Fruit fly (Drosophila melanogaster) whole organism, embryonic: ENCODE data around the gene RpS25.

Source experiments
- Abd-B ChIP-seq: fragments of 200-800 bp; sonication (Bioruptor generic); optimal IDR thresholded peaks from 2 replicates; lab custom pipeline; 2018; ENCODE audit warnings: missing biosample characterization, mild to moderate bottlenecking, missing genetic modification characterization, moderate library complexity
- Blimp-1 ChIP-seq: fragments of 200-800 bp; sonication (Bioruptor generic); optimal IDR thresholded peaks from 3 replicates; lab custom pipeline; 2018; ENCODE audit warnings: missing biosample characterization, missing genetic modification characterization, mild to moderate bottlenecking, moderate library complexity, missing genetic modification reagents
- CG10274 ChIP-seq: fragments of 200-800 bp; sonication (Bioruptor generic); optimal IDR thresholded peaks from 3 replicates; lab custom pipeline; 2017; ENCODE audit warnings: missing biosample characterization, mild to moderate bottlenecking, missing genetic modification characterization
- CG10462 ChIP-seq: fragments of 200-800 bp; sonication (Bioruptor generic); optimal IDR thresholded peaks from 2 replicates; lab custom pipeline; 2016; ENCODE audit warnings: missing biosample characterization, missing genetic modification characterization
- CG10565 ChIP-seq: fragments of 200-800 bp; sonication (Bioruptor generic); optimal IDR thresholded peaks from 3 replicates; lab custom pipeline; 2016; ENCODE audit warnings: missing biosample characterization, mild to moderate bottlenecking, missing genetic modification characterization
- CG11398 ChIP-seq: fragments of 200-800 bp; sonication (Bioruptor generic); optimal IDR thresholded peaks from 2 replicates; lab custom pipeline; 2016; ENCODE audit warnings: missing biosample characterization, missing genetic modification characterization
- CG14014 ChIP-seq: fragments of 200-800 bp; sonication (Bioruptor generic); IDR thresholded peaks from 2 replicates; pipeline ENCODE4 v1.3.6; 2022; ENCODE audit warnings: missing biosample characterization, missing genetic modification characterization
- CG15011 ChIP-seq: fragments of 200-800 bp; sonication (Bioruptor generic); optimal IDR thresholded peaks from 3 replicates; lab custom pipeline; 2018; ENCODE audit warnings: missing biosample characterization, mild to moderate bottlenecking, missing genetic modification characterization
- CG16779 ChIP-seq: fragments of 200-800 bp; sonication (Bioruptor generic); IDR thresholded peaks from 2 replicates; pipeline ENCODE4 v1.3.6; 2022; ENCODE audit warnings: missing biosample characterization, missing genetic modification characterization
- CG17568 ChIP-seq: fragments of 200-800 bp; sonication (Bioruptor generic); optimal IDR thresholded peaks from 2 replicates; lab custom pipeline; 2018; ENCODE audit warnings: missing biosample characterization, mild to moderate bottlenecking, missing genetic modification characterization, moderate library complexity
- CG18764 ChIP-seq: fragments of 200-800 bp; sonication (Bioruptor generic); optimal IDR thresholded peaks from 3 replicates; lab custom pipeline; 2016; ENCODE audit warnings: missing biosample characterization, missing genetic modification characterization
- CG2116 ChIP-seq: fragments of 200-800 bp; sonication (Bioruptor generic); optimal IDR thresholded peaks from 3 replicates; lab custom pipeline; 2018; ENCODE audit warnings: missing biosample characterization, mild to moderate bottlenecking, missing genetic modification characterization
- CG2120 ChIP-seq: fragments of 200-800 bp; sonication (Bioruptor generic); optimal IDR thresholded peaks from 3 replicates; lab custom pipeline; 2016; ENCODE audit warnings: missing biosample characterization, missing genetic modification characterization
- CG30403 ChIP-seq: fragments of 200-800 bp; sonication (Bioruptor generic); optimal IDR thresholded peaks from 3 replicates; lab custom pipeline; 2016; ENCODE audit warnings: missing biosample characterization, missing genetic modification characterization
- CG32532 ChIP-seq: fragments of 200-800 bp; sonication (Bioruptor generic); IDR thresholded peaks from 2 replicates; pipeline ENCODE4 v1.3.6; 2022; ENCODE audit warnings: missing biosample characterization, missing genetic modification characterization
- CG33213 ChIP-seq: fragments of 200-800 bp; sonication (Bioruptor generic); optimal IDR thresholded peaks from 3 replicates; lab custom pipeline; 2016; ENCODE audit warnings: missing biosample characterization, missing genetic modification characterization
- CG42726 ChIP-seq: fragments of 200-800 bp; sonication (Bioruptor generic); IDR thresholded peaks from 2 replicates; pipeline ENCODE4 v1.3.6; 2022; ENCODE audit warnings: missing biosample characterization, missing genetic modification characterization; ENCODE audit not compliant: partially characterized antibody
- CG4820 ChIP-seq: fragments of 200-800 bp; sonication (Bioruptor generic); optimal IDR thresholded peaks from 3 replicates; lab custom pipeline; 2016; ENCODE audit warnings: missing biosample characterization, missing genetic modification characterization
- CG7745 ChIP-seq: fragments of 200-800 bp; sonication (Bioruptor generic); optimal IDR thresholded peaks from 2 replicates; lab custom pipeline; 2018; ENCODE audit warnings: missing biosample characterization, mild to moderate bottlenecking, missing genetic modification characterization, moderate library complexity
- CG8924 ChIP-seq: fragments of 200-800 bp; optimal IDR thresholded peaks from 3 replicates; lab custom pipeline; 2019; ENCODE audit warnings: missing biosample characterization, mild to moderate bottlenecking, missing genetic modification characterization, moderate library complexity
- D19A ChIP-seq: fragments of 200-800 bp; optimal IDR thresholded peaks from 3 replicates; lab custom pipeline; 2019; ENCODE audit warnings: missing biosample characterization, mild to moderate bottlenecking, missing genetic modification characterization, moderate library complexity
- Dad ChIP-seq: fragments of 200-800 bp; sonication (Bioruptor generic); optimal IDR thresholded peaks from 3 replicates; lab custom pipeline; 2016; ENCODE audit warnings: missing biosample characterization, missing genetic modification characterization
- Dref ChIP-seq: fragments of 200-800 bp; sonication (Bioruptor generic); IDR thresholded peaks from 2 replicates; pipeline ENCODE4 v1.3.6; 2022; ENCODE audit warnings: missing biosample characterization, missing genetic modification characterization
- Drgx ChIP-seq: fragments of 200-800 bp; sonication (Bioruptor generic); IDR thresholded peaks from 2 replicates; pipeline ENCODE4 v1.3.6; 2022; ENCODE audit warnings: missing biosample characterization, missing genetic modification characterization
- Gsc ChIP-seq: fragments of 200-800 bp; sonication (Bioruptor generic); IDR thresholded peaks from 2 replicates; pipeline ENCODE4 v1.3.6; 2022; ENCODE audit warnings: missing biosample characterization, missing genetic modification characterization
- Gug ChIP-seq: fragments of 200-800 bp; sonication (Bioruptor generic); IDR thresholded peaks from 4 replicates; pipeline ENCODE4 v1.3.6; 2022; ENCODE audit warnings: missing biosample characterization, missing genetic modification characterization
- HLH3B ChIP-seq: fragments of 200-800 bp; sonication (Bioruptor generic); IDR thresholded peaks from 2 replicates; pipeline ENCODE4 v1.3.6; 2022; ENCODE audit warnings: missing biosample characterization, missing genetic modification characterization
- HLH4C ChIP-seq: fragments of 200-800 bp; sonication (Bioruptor generic); IDR thresholded peaks from 3 replicates; pipeline ENCODE4 v1.3.6; 2022; ENCODE audit warnings: missing biosample characterization, missing genetic modification characterization; ENCODE audit not compliant: partially characterized antibody
- MTF-1 ChIP-seq: fragments of 200-800 bp; sonication (Bioruptor generic); optimal IDR thresholded peaks from 2 replicates; lab custom pipeline; 2018; ENCODE audit warnings: missing biosample characterization, mild to moderate bottlenecking, missing genetic modification characterization, borderline replicate concordance
- Med ChIP-seq: fragments of 200-800 bp; sonication (Bioruptor generic); peaks from one replicate; lab custom pipeline; 2016; ENCODE audit warnings: missing biosample characterization, missing genetic modification characterization, mild to moderate bottlenecking, inconsistent platforms, moderate library complexity
- Myb ChIP-seq: fragments of 200-800 bp; sonication (Bioruptor generic); optimal IDR thresholded peaks from 2 replicates; lab custom pipeline; 2016; ENCODE audit warnings: missing biosample characterization, missing genetic modification characterization
- Sry-β ChIP-seq: fragments of 200-800 bp; sonication (Bioruptor generic); optimal IDR thresholded peaks from 2 replicates; lab custom pipeline; 2018; ENCODE audit warnings: missing biosample characterization, mild to moderate bottlenecking, missing genetic modification characterization, moderate library complexity
- amos ChIP-seq: fragments of 200-800 bp; sonication (Bioruptor generic); IDR thresholded peaks from 2 replicates; pipeline ENCODE4 v1.3.6; 2022; ENCODE audit warnings: missing biosample characterization, missing genetic modification characterization; ENCODE audit not compliant: partially characterized antibody
- chm ChIP-seq: fragments of 200-800 bp; sonication (Bioruptor generic); IDR thresholded peaks from 2 replicates; pipeline ENCODE4 v1.3.6; 2022; ENCODE audit warnings: missing biosample characterization, missing genetic modification characterization
- dan ChIP-seq: fragments of 200-800 bp; sonication (Bioruptor generic); IDR thresholded peaks from 2 replicates; pipeline ENCODE4 v1.3.6; 2022; ENCODE audit warnings: missing biosample characterization, missing genetic modification characterization
- dati ChIP-seq: fragments of 200-800 bp; sonication (Bioruptor generic); IDR thresholded peaks from 2 replicates; pipeline ENCODE4 v1.3.6; 2022; ENCODE audit warnings: missing biosample characterization, missing genetic modification characterization
- dm ChIP-seq: fragments of 200-800 bp; sonication (Bioruptor generic); optimal IDR thresholded peaks from 3 replicates; lab custom pipeline; 2016; ENCODE audit warnings: missing biosample characterization, missing genetic modification characterization
- exex ChIP-seq: fragments of 200-800 bp; sonication (Bioruptor generic); optimal IDR thresholded peaks from 4 replicates; lab custom pipeline; 2018; ENCODE audit warnings: missing biosample characterization, mild to moderate bottlenecking, missing genetic modification characterization, moderate library complexity
- eyg ChIP-seq: fragments of 200-800 bp; sonication (Bioruptor generic); optimal IDR thresholded peaks from 3 replicates; lab custom pipeline; 2016; ENCODE audit warnings: missing biosample characterization, missing genetic modification characterization
- hb ChIP-seq: fragments of 200-800 bp; sonication (Bioruptor generic); IDR thresholded peaks from 3 replicates; pipeline ENCODE4 v1.3.6; 2022; ENCODE audit warnings: missing biosample characterization, missing genetic modification characterization; ENCODE audit not compliant: partially characterized antibody
- klu ChIP-seq: fragments of 200-800 bp; sonication (Bioruptor generic); IDR thresholded peaks from 2 replicates; pipeline ENCODE4 v1.3.6; 2022; ENCODE audit warnings: missing biosample characterization, missing genetic modification characterization
- nau ChIP-seq: fragments of 200-800 bp; sonication (Bioruptor generic); optimal IDR thresholded peaks from 3 replicates; lab custom pipeline; 2017; ENCODE audit warnings: missing biosample characterization, mild to moderate bottlenecking, missing genetic modification characterization, missing genetic modification reagents
- otp ChIP-seq: fragments of 200-800 bp; sonication (Bioruptor generic); IDR thresholded peaks from 3 replicates; pipeline ENCODE4, ENCODE4 v1.3.6; 2022; ENCODE audit warnings: missing biosample characterization, missing genetic modification characterization
- pita ChIP-seq: fragments of 200-800 bp; sonication (Bioruptor generic); optimal IDR thresholded peaks from 2 replicates; lab custom pipeline; 2017; ENCODE audit warnings: missing biosample characterization, mild to moderate bottlenecking, missing genetic modification characterization
- pum ChIP-seq: fragments of 200-800 bp; sonication (Bioruptor generic); optimal IDR thresholded peaks from 2 replicates; lab custom pipeline; 2016; ENCODE audit warnings: missing biosample characterization, missing genetic modification characterization
- sens ChIP-seq: fragments of 200-800 bp; sonication (Bioruptor generic); peaks from one replicate; lab custom pipeline; 2016; ENCODE audit warnings: missing biosample characterization, missing genetic modification characterization
- sens-2 ChIP-seq: fragments of 200-800 bp; sonication (Bioruptor generic); IDR thresholded peaks from 2 replicates; pipeline ENCODE4 v1.3.6; 2022; ENCODE audit warnings: missing biosample characterization, missing genetic modification characterization
- sna ChIP-seq: fragments of 200-800 bp; sonication (Bioruptor generic); IDR thresholded peaks from 2 replicates; pipeline ENCODE4 v1.3.6; 2022; ENCODE audit warnings: missing biosample characterization, missing genetic modification characterization; ENCODE audit not compliant: partially characterized antibody
- sob ChIP-seq: fragments of 200-800 bp; sonication (Bioruptor generic); IDR thresholded peaks from 2 replicates; pipeline ENCODE4 v1.3.6; 2022; ENCODE audit warnings: missing biosample characterization, missing genetic modification characterization
- tin ChIP-seq: fragments of 200-800 bp; sonication (Bioruptor generic); optimal IDR thresholded peaks from 3 replicates; lab custom pipeline; 2016; ENCODE audit warnings: missing biosample characterization, missing genetic modification characterization
- tup ChIP-seq: fragments of 200-800 bp; sonication (Bioruptor generic); optimal IDR thresholded peaks from 2 replicates; lab custom pipeline; 2016; ENCODE audit warnings: missing biosample characterization, mild to moderate bottlenecking, missing genetic modification characterization, moderate library complexity

RpS25 gene

DNA sequence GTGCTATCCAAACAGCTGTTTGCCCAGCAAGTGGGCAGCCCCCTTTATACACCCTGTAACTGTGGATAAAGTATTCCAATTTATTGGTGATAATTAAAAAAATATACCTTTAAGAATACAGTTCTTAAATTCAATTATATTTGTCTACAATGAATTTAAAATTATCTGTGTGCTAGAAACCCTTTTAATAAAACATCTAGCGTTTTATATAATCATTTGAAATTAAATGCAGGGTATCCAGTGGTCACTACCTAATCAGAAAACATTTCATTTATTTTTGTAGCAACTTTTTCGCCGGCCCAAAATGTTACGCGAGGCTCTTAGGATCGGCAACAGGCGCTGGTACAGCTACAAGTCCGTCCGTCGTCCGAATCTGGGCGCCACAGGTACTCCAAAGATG is 10.4 kb upstream of the RpS25 start, which contains the start of gene CG17726 (continued):
- TF ChIP-seq CG2116 (peak; percentile 86), D19A (tag; lab: Kevin White, UChicago) (peak; percentile 99), Abd-B (GFP tag; lab: Kevin White, UChicago) (peak; percentile 94), nau (GFP tag; lab: Kevin White, UChicago) (no peak), dati (GFP tag; lab: Robert Waterston, UW) (peak; percentile 94), Gug (GFP tag; lab: Robert Waterston, UW) (peak; percentile 79; the same call in 3 of the 4 replicates), otp (peak; percentile 98), exex (tag; lab: Kevin White, UChicago) (no peak), MTF-1 (peak; percentile 92), tin (GFP tag; lab: Kevin White, UChicago) (peak; percentile 95), Dref (GFP tag; lab: Robert Waterston, UW) (peak; percentile 20; the same call in 1 of the 2 replicates), sens (peak; percentile 99), tup (peak; percentile 89), CG11398 (GFP tag; lab: Kevin White, UChicago) (peak; percentile 82), Myb (GFP tag; lab: Kevin White, UChicago) (peak; percentile 61), hb (GFP tag; lab: Robert Waterston, UW) (no peak), Drgx (peak; percentile 98), pum (GFP tag; lab: Kevin White, UChicago) (peak; percentile 88), CG4820 (GFP tag; lab: Kevin White, UChicago) (peak; percentile 94), CG10274 (GFP tag; lab: Kevin White, UChicago) (peak; percentile 81), Dad (GFP tag; lab: Kevin White, UChicago) (peak; percentile 84), CG2120 (GFP tag; lab: Kevin White, UChicago) (peak; percentile 97), CG33213 (GFP tag; lab: Kevin White, UChicago) (peak; percentile 67), klu (GFP tag; lab: Robert Waterston, UW) (peak; percentile 92), CG17568 (GFP tag; lab: Kevin White, UChicago) (no peak), CG10565 (GFP tag; lab: Kevin White, UChicago) (peak; percentile 62), CG32532 (GFP tag; lab: Robert Waterston, UW) (peak; percentile 98), CG10462 (GFP tag; lab: Kevin White, UChicago) (peak; percentile 96), sens-2 (GFP tag; lab: Robert Waterston, UW) (peak; percentile 97), eyg (GFP tag; lab: Kevin White, UChicago) (peak; percentile 66), Gsc (GFP tag; lab: Robert Waterston, UW) (peak; percentile 86), dm (GFP tag; lab: Kevin White, UChicago) (peak; percentile 79)

dm6 chr3R:11225220-11225619 is 9.1 kb upstream of the RpS25 start, which contains the start of gene scpr-C:
Gene scpr-C, plus strand, starts transcription at chr3R:11225520.
- TF ChIP-seq pita (GFP tag; lab: Kevin White, UChicago) (no peak), CG7745 (no peak), HLH3B (GFP tag; lab: Robert Waterston, UW) (no peak), CG30403 (no peak), CG14014 (GFP tag; lab: Robert Waterston, UW) (no peak), amos (GFP tag; lab: Robert Waterston, UW) (no peak), CG18764 (GFP tag; lab: Kevin White, UChicago) (no peak), Sry-β (GFP tag; lab: Kevin White, UChicago) (no peak), Med (GFP tag; lab: Kevin White, UChicago) (peak; percentile 76), CG8924 (tag; lab: Kevin White, UChicago) (no peak), HLH4C (GFP tag; lab: Robert Waterston, UW) (no peak), sna (GFP tag; lab: Robert Waterston, UW) (no peak), Blimp-1 (no peak), sens (no peak), CG15011 (no peak), dan (no peak), nau (GFP tag; lab: Kevin White, UChicago) (no peak), sob (GFP tag; lab: Robert Waterston, UW) (peak; percentile 14; the same call in 1 of the 2 replicates), CG10462 (GFP tag; lab: Kevin White, UChicago) (no peak), CG42726 (GFP tag; lab: Robert Waterston, UW) (0 out of 2 replicates have a peak, but pooled peaks have one; percentile 17), sens-2 (GFP tag; lab: Robert Waterston, UW) (no peak), chm (peak; percentile 41; the same call in 1 of the 2 replicates), CG16779 (0 out of 2 replicates have a peak, but pooled peaks have one; percentile 13)
